Worm (Caenorhabditis elegans) whole organism, late embryonic: ENCODE data around the gene C14B4.2.

Experiments used
- T23F11.4 ChIP-seq: fragments of 200-800 bp; sonication (Bioruptor generic); optimal IDR thresholded peaks from 2 replicates; lab custom pipeline; 2018; ENCODE audit warnings: mild to moderate bottlenecking, missing genetic modification characterization, missing compliant biosample characterization
- ama-1 ChIP-seq: fragments of 150-350 bp; optimal IDR thresholded peaks from 2 replicates; lab custom pipeline; 2014
- ceh-14 ChIP-seq: sonication (generic microtip); optimal IDR thresholded peaks from 2 replicates; lab custom pipeline; 2016; ENCODE audit warnings: missing genotype, missing genetic modification characterization, missing compliant biosample characterization
- ceh-19 ChIP-seq: fragments of 200-800 bp; sonication (Bioruptor generic); optimal IDR thresholded peaks from 2 replicates; lab custom pipeline; 2018; ENCODE audit warnings: mild to moderate bottlenecking, missing genetic modification characterization, missing compliant biosample characterization
- dmd-4 ChIP-seq: sonication (generic microtip); optimal IDR thresholded peaks from 2 replicates; lab custom pipeline; 2016; ENCODE audit warnings: borderline replicate concordance, missing genetic modification characterization, missing compliant biosample characterization
- eyg-1 ChIP-seq: sonication (generic microtip); optimal IDR thresholded peaks from 2 replicates; lab custom pipeline; 2016; ENCODE audit warnings: missing genotype, missing genetic modification characterization, missing compliant biosample characterization
- fkh-10 ChIP-seq: fragments of 150-350 bp; optimal IDR thresholded peaks from 2 replicates; lab custom pipeline; 2014; ENCODE audit warnings: missing biosample characterization, missing genetic modification reagents, missing genetic modification characterization
- lin-11 ChIP-seq: fragments of 200-800 bp; sonication (Bioruptor generic); optimal IDR thresholded peaks from 2 replicates; lab custom pipeline; 2018; ENCODE audit warnings: mild to moderate bottlenecking, missing genetic modification characterization, missing compliant biosample characterization
- nfya-1 ChIP-seq: sonication (generic microtip); optimal IDR thresholded peaks from 2 replicates; lab custom pipeline; 2017; ENCODE audit warnings: missing genetic modification characterization, mild to moderate bottlenecking, missing compliant biosample characterization, antibody characterized with exemption, moderate library complexity
- pax-1 ChIP-seq: fragments of 150-350 bp; optimal IDR thresholded peaks from 2 replicates; lab custom pipeline; 2014; ENCODE audit warnings: missing biosample characterization, missing genetic modification characterization
- pha-4 ChIP-seq: fragments of 150-350 bp; optimal IDR thresholded peaks from 2 replicates; lab custom pipeline; 2018; ENCODE audit warnings: missing biosample characterization, missing genetic modification reagents, missing genetic modification characterization
- pqm-1 ChIP-seq: sonication (generic microtip); optimal IDR thresholded peaks from 2 replicates; lab custom pipeline; 2016; ENCODE audit warnings: missing genetic modification characterization, missing compliant biosample characterization
- sox-2 ChIP-seq: fragments of 200-800 bp; sonication (Bioruptor generic); IDR thresholded peaks from 2 replicates; pipeline ENCODE4 v1.3.6; 2022; ENCODE audit warnings: missing genetic modification reagents, missing genetic modification characterization, missing compliant biosample characterization
- sox-4 ChIP-seq: sonication (generic microtip); optimal IDR thresholded peaks from 2 replicates; lab custom pipeline; 2017; ENCODE audit warnings: mild to moderate bottlenecking, missing genetic modification characterization, inconsistent platforms, missing compliant biosample characterization

ce11 chrV:19319460-19319995 lies 42.9 kb downstream of the C14B4.2 start, which contains the start of gene C43D7.7:
- TF ChIP-seq pqm-1 (no peak), fkh-10 (GFP tag; lab: Kevin White, UChicago) (no peak), lin-11 (tag; lab: Kevin White, UChicago) (no peak), ama-1 (lab: Kevin White, UChicago) (no peak), pha-4 (tag; lab: Kevin White, UChicago) (no peak), dmd-4 (tag; lab: Kevin White, UChicago) (no peak), T23F11.4 (GFP tag; lab: Kevin White, UChicago) (no peak), pax-1 (tag; lab: Kevin White, UChicago) (no peak), sox-2 (GFP tag; lab: Robert Waterston, UW) (no peak), ceh-14 (tag; lab: Kevin White, UChicago) (no peak), nfya-1 (no peak), ceh-19 (GFP tag; lab: Kevin White, UChicago) (no peak), sox-4 (tag; lab: Kevin White, UChicago) (no peak), eyg-1 (tag; lab: Kevin White, UChicago) (no peak)
